Fruit fly (Drosophila melanogaster): ENCODE results near the gene CG13398.

The CG13398 gene

DNA sequence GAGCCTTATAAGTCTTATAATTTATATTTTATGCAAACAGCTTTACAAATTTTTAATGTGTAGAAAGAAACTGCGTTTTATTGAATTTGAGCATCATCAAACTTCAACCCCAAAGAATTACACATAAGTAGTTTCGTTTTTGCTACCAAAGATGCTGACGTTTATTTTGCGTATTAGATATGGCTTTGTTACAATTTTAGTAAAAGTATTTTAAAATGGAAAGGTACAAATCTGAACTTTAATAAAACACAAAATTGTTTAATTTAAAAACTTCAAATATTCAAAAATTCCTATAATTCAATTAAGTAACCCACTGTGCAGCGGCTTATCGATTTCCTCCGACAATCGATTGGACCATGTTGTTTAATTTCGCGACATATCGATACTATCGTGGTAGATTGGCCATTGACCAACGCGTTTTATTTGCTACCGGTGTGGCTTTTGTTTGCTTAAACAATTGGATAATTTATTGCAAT lies 49.1 kb upstream of the CG13398 start, which contains the start of gene prg (continued):
- TF ChIP-seq CG1602 (GFP tag; optimal IDR thresholded peaks at IDR 0.05) (peak; percentile 49), CG7963 (GFP tag; IDR thresholded peaks at IDR 0.05; ENCODE audit: partially characterized antibody) (peak; percentile 98), CG11560 (tag; IDR thresholded peaks at IDR 0.05) (no peak), gcm2 (GFP tag; optimal IDR thresholded peaks at IDR 0.05) (peak; percentile 44), tx (GFP tag; optimal IDR thresholded peaks at IDR 0.05) (peak; percentile 35), CG30020 (tag; optimal IDR thresholded peaks at IDR 0.05) (peak; percentile 47), CG7987 (GFP tag; optimal IDR thresholded peaks at IDR 0.05) (no peak), chif (GFP tag; optimal IDR thresholded peaks at IDR 0.05) (peak; percentile 15 to 51), bab2 (GFP tag; optimal IDR thresholded peaks at IDR 0.05) (peak; percentile 72), danr (GFP tag; IDR thresholded peaks at IDR 0.05) (no peak), CG31365 (tag; optimal IDR thresholded peaks at IDR 0.05) (no peak), Hmr (GFP tag; optimal IDR thresholded peaks at IDR 0.05) (peak; percentile 66), lab (GFP tag; optimal IDR thresholded peaks at IDR 0.05) (peak; percentile 79), CG8281 (tag; optimal IDR thresholded peaks at IDR 0.05) (peak; percentile 26), CG9727 (GFP tag; optimal IDR thresholded peaks at IDR 0.05) (peak; percentile 70), croc (GFP tag; conservative IDR thresholded peaks at IDR 0.05) (no peak), CG2116 (GFP tag; optimal IDR thresholded peaks at IDR 0.05) (peak; percentile 75), sim (GFP tag; IDR thresholded peaks at IDR 0.05) (no peak), CG17829 (tag; optimal IDR thresholded peaks at IDR 0.05) (peak; percentile 55), CG18599 (GFP tag; optimal IDR thresholded peaks at IDR 0.05) (peak; percentile 30), CG1024 (GFP tag; IDR thresholded peaks at IDR 0.05) (0 out of 2 replicates have a peak, but pooled peaks have one; percentile 18), ap (GFP tag; IDR thresholded peaks at IDR 0.05) (peak; percentile 49; the same call in 1 of the 2 replicates), Camta (GFP tag; optimal IDR thresholded peaks at IDR 0.05) (peak; percentile 62), sisA (GFP tag; IDR thresholded peaks at IDR 0.05) (peak; percentile 23; the same call in 1 of the 2 replicates), dmrt11E (tag; optimal IDR thresholded peaks at IDR 0.05) (peak; percentile 51), tio (GFP tag; optimal IDR thresholded peaks at IDR 0.05) (peak; percentile 28), rib (GFP tag; IDR thresholded peaks at IDR 0.05) (peak; percentile 56; the same call in 1 of the 2 replicates), gsb-n (tag; optimal IDR thresholded peaks at IDR 0.05) (peak; percentile 58), ind (GFP tag; optimal IDR thresholded peaks at IDR 0.05) (peak; percentile 43), trem (tag; optimal IDR thresholded peaks at IDR 0.05) (peak; percentile 68), CG34224 (GFP tag; IDR thresholded peaks at IDR 0.05; ENCODE audit: partially characterized antibody) (peak; percentile 99), CG5245 (GFP tag; optimal IDR thresholded peaks at IDR 0.05) (peak; percentile 23), Ada2b (GFP tag; IDR thresholded peaks at IDR 0.05) (peak; percentile 67), slou (GFP tag; optimal IDR thresholded peaks at IDR 0.05) (peak; percentile 72), Abd-B (GFP tag; optimal IDR thresholded peaks at IDR 0.05) (peak; percentile 52), CG6272 (GFP tag; IDR thresholded peaks at IDR 0.05) (no peak), tap (tag; optimal IDR thresholded peaks at IDR 0.05) (peak; percentile 42), esg (GFP tag; conservative IDR thresholded peaks at IDR 0.05) (0 out of 2 replicates have a peak, but pooled peaks have one; percentile 22), az2 (GFP tag; optimal IDR thresholded peaks at IDR 0.05) (peak; percentile 54), vfl (GFP tag; optimal IDR thresholded peaks at IDR 0.05) (no peak), Hr78 (GFP tag; optimal IDR thresholded peaks at IDR 0.05) (peak in 1 of 2 experiments; percentile 34), fd3F (GFP tag; optimal IDR thresholded peaks at IDR 0.05) (peak; percentile 53), CG10209 (GFP tag; optimal IDR thresholded peaks at IDR 0.05) (peak; percentile 43), org-1 (GFP tag; optimal IDR thresholded peaks at IDR 0.05) (no peak), CG10431 (GFP tag; optimal IDR thresholded peaks at IDR 0.05) (peak; percentile 51), CG3065 (GFP tag; optimal IDR thresholded peaks at IDR 0.05) (no peak), mam (GFP tag; optimal IDR thresholded peaks at IDR 0.05) (peak; percentile 79), CG18619 (GFP tag; optimal IDR thresholded peaks at IDR 0.05) (peak; percentile 52), nerfin-1 (tag; optimal IDR thresholded peaks at IDR 0.05) (peak; percentile 7), crp (GFP tag; optimal IDR thresholded peaks at IDR 0.05) (peak in 1 of 2 experiments; percentile 38)

Data from whole organism, embryonic.